Fruit fly (Drosophila melanogaster): Measurements from ENCODE around the gene Sidpn.

Gene Sidpn

DNA sequence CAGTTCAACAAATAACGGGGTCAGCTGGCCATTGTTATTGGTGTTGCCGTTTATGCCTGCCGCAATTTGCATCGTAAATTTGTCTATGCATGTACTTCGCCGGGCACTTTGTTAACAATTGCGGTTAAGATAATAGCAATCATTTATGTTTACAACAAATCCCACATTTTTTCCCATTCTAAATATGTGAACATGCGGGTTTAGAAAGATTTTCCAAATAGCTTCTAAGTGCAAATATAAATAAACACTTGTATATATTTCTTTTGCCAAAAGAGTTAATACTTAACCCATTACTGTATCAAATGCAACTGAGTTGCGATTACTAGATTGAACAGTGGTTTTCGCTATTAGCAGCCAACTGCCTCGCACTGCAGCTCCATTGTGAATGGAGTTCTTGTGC is 46.5 kb upstream of the Sidpn start (continued):
- TF ChIP-seq CG6854 (GFP tag; optimal IDR thresholded peaks at IDR 0.05): no peak
- TF ChIP-seq CG11902 (GFP tag; optimal IDR thresholded peaks at IDR 0.05): no peak
- no peak for TF ChIP-seq CG10631 (GFP tag; optimal IDR thresholded peaks at IDR 0.05)
- TF ChIP-seq Ets21C (GFP tag; optimal IDR thresholded peaks at IDR 0.05): no peak
- TF ChIP-seq CG15336 (GFP tag; IDR thresholded peaks at IDR 0.05): peak; percentile 61
- TF ChIP-seq lz (GFP tag; optimal IDR thresholded peaks at IDR 0.05): no peak
- no peak for TF ChIP-seq dsx (GFP tag; optimal IDR thresholded peaks at IDR 0.05; ENCODE audit: poor library complexity, severe bottlenecking)
- TF ChIP-seq CG1621 (tag; optimal IDR thresholded peaks at IDR 0.05): no peak
- no peak for TF ChIP-seq Sox14 (GFP tag; optimal IDR thresholded peaks at IDR 0.05)
- no peak for TF ChIP-seq achi (GFP tag; optimal IDR thresholded peaks at IDR 0.05)
- no peak for TF ChIP-seq CG9139 (GFP tag; optimal IDR thresholded peaks at IDR 0.05)
- no peak for TF ChIP-seq Hr38 (GFP tag; optimal IDR thresholded peaks at IDR 0.05)
- TF ChIP-seq CG6163 (GFP tag; IDR thresholded peaks at IDR 0.05): no peak
- TF ChIP-seq Eip93F (GFP tag; optimal IDR thresholded peaks at IDR 0.05): no peak
- TF ChIP-seq ss (GFP tag; optimal IDR thresholded peaks at IDR 0.05): no peak
- TF ChIP-seq CG3032 (tag; optimal IDR thresholded peaks at IDR 0.05): no peak
- no peak for TF ChIP-seq Ets96B (tag; optimal IDR thresholded peaks at IDR 0.05)
- no peak for TF ChIP-seq CG16779 (tag; optimal IDR thresholded peaks at IDR 0.05)
- no peak for TF ChIP-seq CG7368 (GFP tag; optimal IDR thresholded peaks at IDR 0.05)
- TF ChIP-seq net (GFP tag; optimal IDR thresholded peaks at IDR 0.05): no peak
- TF ChIP-seq CG10669 (GFP tag; optimal IDR thresholded peaks at IDR 0.05): no peak
- TF ChIP-seq CG11294 (GFP tag; IDR thresholded peaks at IDR 0.05): peak; percentile 34; the same call in 1 of the 2 replicates
- TF ChIP-seq CG8119 (GFP tag; IDR thresholded peaks at IDR 0.05): peak; percentile 42; the same call in 2 of the 3 replicates
- TF ChIP-seq Eip75B (GFP tag; optimal IDR thresholded peaks at IDR 0.05): no peak

DNA sequence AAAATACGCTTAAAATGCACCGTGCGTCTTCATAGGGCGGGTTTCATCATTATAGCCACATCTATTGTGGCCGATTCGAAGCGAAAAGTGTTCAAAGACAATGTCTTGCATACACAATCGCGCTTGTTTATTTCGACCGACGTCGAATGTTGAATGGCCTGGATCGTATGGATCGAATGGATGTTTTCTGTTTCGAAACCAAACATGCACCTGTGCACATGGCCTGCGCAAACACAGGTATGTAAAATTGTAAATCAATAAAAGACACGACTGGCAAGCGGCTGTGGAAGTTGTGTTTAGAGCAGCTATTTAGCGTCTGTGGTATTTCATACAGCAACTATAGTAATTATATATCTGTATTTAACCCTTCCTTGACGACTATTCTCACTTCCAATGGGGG is 46.0 kb upstream of the Sidpn start:
- no peak for TF ChIP-seq CG6276 (GFP tag; optimal IDR thresholded peaks at IDR 0.05)
- TF ChIP-seq esn (GFP tag; optimal IDR thresholded peaks at IDR 0.05): no peak
- no peak for TF ChIP-seq Sox102F (GFP tag; optimal IDR thresholded peaks at IDR 0.05)
- TF ChIP-seq fkh (GFP tag; optimal IDR thresholded peaks at IDR 0.05): peak; percentile 1

- TF ChIP-seq Sox15 (GFP tag; optimal IDR thresholded peaks at IDR 0.05) (peak; percentile 10), fd59A (GFP tag; optimal IDR thresholded peaks at IDR 0.05) (peak; percentile 61), CG6792 (GFP tag; optimal IDR thresholded peaks at IDR 0.05) (peak; percentile 58), Eip93F (GFP tag; optimal IDR thresholded peaks at IDR 0.05) (no peak), Met (GFP tag; optimal IDR thresholded peaks at IDR 0.05) (peak; percentile 30), CG11902 (GFP tag; optimal IDR thresholded peaks at IDR 0.05) (no peak), CG4318 (GFP tag; optimal IDR thresholded peaks at IDR 0.05) (peak; percentile 71), net (GFP tag; optimal IDR thresholded peaks at IDR 0.05) (peak; percentile 72), fkh (GFP tag; optimal IDR thresholded peaks at IDR 0.05) (no peak), CG3919 (GFP tag; optimal IDR thresholded peaks at IDR 0.05) (peak; percentile 66), Eip78C (GFP tag) (peak; percentile 88), CG9139 (GFP tag; optimal IDR thresholded peaks at IDR 0.05) (no peak), OdsH (GFP tag; optimal IDR thresholded peaks at IDR 0.05) (peak; percentile 71), svp (GFP tag) (peak; percentile 76), Ets96B (tag; optimal IDR thresholded peaks at IDR 0.05) (peak; percentile 64), CG10669 (GFP tag; optimal IDR thresholded peaks at IDR 0.05) (peak; percentile 57), CG7368 (GFP tag; optimal IDR thresholded peaks at IDR 0.05) (peak; percentile 36), Hr39 (GFP tag; optimal IDR thresholded peaks at IDR 0.05) (peak; percentile 4), CG15336 (GFP tag; IDR thresholded peaks at IDR 0.05) (peak; percentile 93), achi (GFP tag; optimal IDR thresholded peaks at IDR 0.05) (peak; percentile 76), CG10631 (GFP tag; optimal IDR thresholded peaks at IDR 0.05) (peak; percentile 70), CG8632 (GFP tag; optimal IDR thresholded peaks at IDR 0.05) (peak; percentile 49), pdm3 (GFP tag; optimal IDR thresholded peaks at IDR 0.05) (peak; percentile 73), Blimp-1 (GFP tag; optimal IDR thresholded peaks at IDR 0.05) (no peak), spab (GFP tag; optimal IDR thresholded peaks at IDR 0.05) (peak; percentile 58), acj6 (GFP tag; optimal IDR thresholded peaks at IDR 0.05) (peak; percentile 55), Sox14 (GFP tag; optimal IDR thresholded peaks at IDR 0.05) (peak; percentile 51), ss (GFP tag; optimal IDR thresholded peaks at IDR 0.05) (peak; percentile 34 to 57), vri (GFP tag; optimal IDR thresholded peaks at IDR 0.05) (no peak), lz (GFP tag; optimal IDR thresholded peaks at IDR 0.05) (peak; percentile 21), Ets21C (GFP tag; optimal IDR thresholded peaks at IDR 0.05) (no peak), CG3032 (tag; optimal IDR thresholded peaks at IDR 0.05) (peak; percentile 69), Eip75B (GFP tag; optimal IDR thresholded peaks at IDR 0.05) (peak; percentile 65), CG11762 (GFP tag; optimal IDR thresholded peaks at IDR 0.05; ENCODE audit: insufficient read depth) (peak; percentile 26)
These were observed 45.4 kb upstream of the Sidpn start for dm6 chr2L:18981947-18982579.

Data from whole organism, prepupa.